Fruit fly (Drosophila melanogaster) whole organism, prepupa: ENCODE measurements around the gene CG32647.

Source experiments
- Blimp-1 ChIP-seq: fragments of 200-800 bp; sonication (Bioruptor generic); optimal IDR thresholded peaks from 3 replicates; lab custom pipeline; 2017; ENCODE audit warnings: missing biosample characterization, missing genetic modification characterization, mild to moderate bottlenecking, moderate library complexity, missing genetic modification reagents
- CG10631 ChIP-seq: fragments of 200-800 bp; sonication (Bioruptor generic); optimal IDR thresholded peaks from 2 replicates; lab custom pipeline; 2016; ENCODE audit warnings: missing biosample characterization, missing genetic modification characterization
- CG10669 ChIP-seq: fragments of 200-800 bp; sonication (Bioruptor generic); optimal IDR thresholded peaks from 3 replicates; lab custom pipeline; 2018; ENCODE audit warnings: missing biosample characterization, mild to moderate bottlenecking, missing genetic modification characterization, moderate library complexity
- CG11294 ChIP-seq: fragments of 200-800 bp; sonication (Bioruptor generic); IDR thresholded peaks from 2 replicates; pipeline ENCODE4 v1.3.6; 2022; ENCODE audit warnings: missing biosample characterization, missing genetic modification characterization
- CG11902 ChIP-seq: fragments of 200-800 bp; sonication (Bioruptor generic); optimal IDR thresholded peaks from 3 replicates; lab custom pipeline; 2016; ENCODE audit warnings: missing biosample characterization, missing genetic modification characterization
- CG15336 ChIP-seq: fragments of 200-800 bp; sonication (Bioruptor generic); IDR thresholded peaks from 2 replicates; pipeline ENCODE4 v1.3.6; 2022; ENCODE audit warnings: missing biosample characterization, missing genetic modification characterization
- CG16779 ChIP-seq: fragments of 200-800 bp; sonication (Bioruptor generic); optimal IDR thresholded peaks from 3 replicates; lab custom pipeline; 2017; ENCODE audit warnings: missing biosample characterization, mild to moderate bottlenecking, missing genetic modification characterization
- CG3032 ChIP-seq: fragments of 200-800 bp; optimal IDR thresholded peaks from 2 replicates; lab custom pipeline; 2019; ENCODE audit warnings: missing biosample characterization, mild to moderate bottlenecking, missing genetic modification characterization, moderate library complexity
- CG31627 ChIP-seq: fragments of 200-800 bp; sonication (Bioruptor generic); optimal IDR thresholded peaks from 3 replicates; lab custom pipeline; 2016; ENCODE audit warnings: missing biosample characterization, missing genetic modification characterization
- CG32006 ChIP-seq: fragments of 200-800 bp; sonication (Bioruptor generic); optimal IDR thresholded peaks from 3 replicates; lab custom pipeline; 2017; ENCODE audit warnings: missing biosample characterization, mild to moderate bottlenecking, missing genetic modification characterization
- CG34406 ChIP-seq: fragments of 200-800 bp; sonication (Bioruptor generic); optimal IDR thresholded peaks from 3 replicates; lab custom pipeline; 2016; ENCODE audit warnings: missing biosample characterization, missing genetic modification characterization
- CG6276 ChIP-seq: fragments of 200-800 bp; sonication (Bioruptor generic); optimal IDR thresholded peaks from 2 replicates; lab custom pipeline; 2017; ENCODE audit warnings: missing biosample characterization, mild to moderate bottlenecking, missing genetic modification characterization
- CG6792 ChIP-seq: fragments of 200-800 bp; sonication (Bioruptor generic); optimal IDR thresholded peaks from 3 replicates; lab custom pipeline; 2016; ENCODE audit warnings: missing biosample characterization, missing genetic modification characterization
- CG6808 ChIP-seq: fragments of 200-800 bp; sonication (Bioruptor generic); optimal IDR thresholded peaks from 3 replicates; lab custom pipeline; 2017; ENCODE audit warnings: missing biosample characterization, missing genetic modification characterization, mild to moderate bottlenecking, moderate library complexity, missing genetic modification reagents
- CG6854 ChIP-seq: fragments of 200-800 bp; sonication (Bioruptor generic); optimal IDR thresholded peaks from 2 replicates; lab custom pipeline; 2017; ENCODE audit warnings: missing biosample characterization, mild to moderate bottlenecking, missing genetic modification characterization
- CG8119 ChIP-seq: fragments of 200-800 bp; sonication (Bioruptor generic); IDR thresholded peaks from 3 replicates; pipeline ENCODE4 v1.3.6; 2022; ENCODE audit warnings: missing biosample characterization, missing genetic modification characterization
- CG8319 ChIP-seq: fragments of 200-800 bp; sonication (Bioruptor generic); optimal IDR thresholded peaks from 3 replicates; lab custom pipeline; 2016; ENCODE audit warnings: missing biosample characterization, missing genetic modification characterization
- CG8632 ChIP-seq: fragments of 200-800 bp; sonication (Bioruptor generic); optimal IDR thresholded peaks from 3 replicates; lab custom pipeline; 2016; ENCODE audit warnings: missing biosample characterization, missing genetic modification characterization
- Eip75B ChIP-seq: fragments of 200-800 bp; sonication (Bioruptor generic); optimal IDR thresholded peaks from 3 replicates; lab custom pipeline; 2016; ENCODE audit warnings: missing biosample characterization, missing genetic modification characterization
- Eip78C ChIP-seq: fragments of 200-800 bp; sonication (Bioruptor generic); peaks from one replicate; lab custom pipeline; 2016; ENCODE audit warnings: missing biosample characterization, missing genetic modification characterization
- Eip93F ChIP-seq: fragments of 200-800 bp; sonication (Bioruptor generic); optimal IDR thresholded peaks from 2 replicates; lab custom pipeline; 2016; ENCODE audit warnings: missing biosample characterization, mild to moderate bottlenecking, missing genetic modification characterization
- Ets96B ChIP-seq: fragments of 200-800 bp; optimal IDR thresholded peaks from 2 replicates; lab custom pipeline; 2019; ENCODE audit warnings: missing biosample characterization, mild to moderate bottlenecking, missing genetic modification characterization, moderate library complexity
- Gug ChIP-seq: fragments of 200-800 bp; sonication (Bioruptor generic); IDR thresholded peaks from 2 replicates; pipeline ENCODE4 v1.3.6; 2022; ENCODE audit warnings: missing biosample characterization, missing genetic modification characterization
- Hr38 ChIP-seq: sonication (Bioruptor generic); optimal IDR thresholded peaks from 2 replicates; lab custom pipeline; 2016; ENCODE audit warnings: missing biosample characterization, missing genetic modification characterization
- Lpt ChIP-seq: fragments of 200-800 bp; sonication (Bioruptor generic); optimal IDR thresholded peaks from 3 replicates; lab custom pipeline; 2016; ENCODE audit warnings: missing biosample characterization, missing genetic modification characterization
- Met ChIP-seq: fragments of 200-800 bp; sonication (Bioruptor generic); optimal IDR thresholded peaks from 3 replicates; lab custom pipeline; 2016; ENCODE audit warnings: missing biosample characterization, missing genetic modification characterization
- OdsH ChIP-seq: fragments of 200-800 bp; sonication (Bioruptor generic); optimal IDR thresholded peaks from 3 replicates; lab custom pipeline; 2016; ENCODE audit warnings: missing biosample characterization, missing genetic modification characterization
- Smox ChIP-seq: fragments of 200-800 bp; sonication (Bioruptor generic); optimal IDR thresholded peaks from 3 replicates; lab custom pipeline; 2016; ENCODE audit warnings: missing biosample characterization, missing genetic modification characterization
- Sox102F ChIP-seq: fragments of 200-800 bp; sonication (Bioruptor generic); optimal IDR thresholded peaks from 2 replicates; lab custom pipeline; 2016; ENCODE audit warnings: missing biosample characterization, mild to moderate bottlenecking, missing genetic modification characterization
- Sox14 ChIP-seq: fragments of 200-800 bp; sonication (Bioruptor generic); optimal IDR thresholded peaks from 3 replicates; lab custom pipeline; 2016; ENCODE audit warnings: missing biosample characterization, missing genetic modification characterization
- Sox15 ChIP-seq: fragments of 200-800 bp; sonication (Bioruptor generic); optimal IDR thresholded peaks from 3 replicates; lab custom pipeline; 2016; ENCODE audit warnings: missing biosample characterization, missing genetic modification characterization
- achi ChIP-seq: fragments of 200-800 bp; sonication (Bioruptor generic); optimal IDR thresholded peaks from 3 replicates; lab custom pipeline; 2016; ENCODE audit warnings: missing biosample characterization, missing genetic modification characterization
- acj6 ChIP-seq: fragments of 200-800 bp; sonication (Bioruptor generic); optimal IDR thresholded peaks from 3 replicates; lab custom pipeline; 2016; ENCODE audit warnings: missing biosample characterization, missing genetic modification characterization
- cyc ChIP-seq: fragments of 200-800 bp; sonication (Bioruptor generic); optimal IDR thresholded peaks from 3 replicates; lab custom pipeline; 2016; ENCODE audit warnings: missing biosample characterization, missing genetic modification characterization
- dac ChIP-seq: fragments of 200-800 bp; sonication (Bioruptor generic); optimal IDR thresholded peaks from 2 replicates; lab custom pipeline; 2017; ENCODE audit warnings: missing biosample characterization, mild to moderate bottlenecking, missing genetic modification characterization
- eg ChIP-seq: fragments of 200-800 bp; sonication (Bioruptor generic); IDR thresholded peaks from 3 replicates; pipeline ENCODE4 v1.3.6; 2022; ENCODE audit warnings: missing biosample characterization, missing genetic modification characterization
- esn ChIP-seq: fragments of 200-800 bp; sonication (Bioruptor generic); optimal IDR thresholded peaks from 2 replicates; lab custom pipeline; 2016; ENCODE audit warnings: missing biosample characterization, mild to moderate bottlenecking, missing genetic modification characterization, moderate library complexity
- fd85E ChIP-seq: fragments of 200-800 bp; sonication (Bioruptor generic); optimal IDR thresholded peaks from 3 replicates; lab custom pipeline; 2016; ENCODE audit warnings: missing biosample characterization, missing genetic modification characterization
- fkh ChIP-seq: fragments of 200-800 bp; sonication (Bioruptor generic); optimal IDR thresholded peaks from 3 replicates; lab custom pipeline; 2017; ENCODE audit warnings: missing biosample characterization, mild to moderate bottlenecking, missing genetic modification characterization, moderate library complexity
- lz ChIP-seq: fragments of 200-800 bp; sonication (Bioruptor generic); optimal IDR thresholded peaks from 3 replicates; lab custom pipeline; 2016; ENCODE audit warnings: missing biosample characterization, missing genetic modification characterization
- pdm3 ChIP-seq: fragments of 200-800 bp; sonication (Bioruptor generic); optimal IDR thresholded peaks from 3 replicates; lab custom pipeline; 2016; ENCODE audit warnings: missing biosample characterization, missing genetic modification characterization
- spab ChIP-seq: fragments of 200-800 bp; sonication (Bioruptor generic); optimal IDR thresholded peaks from 2 replicates; lab custom pipeline; 2017; ENCODE audit warnings: missing biosample characterization, mild to moderate bottlenecking, missing genetic modification characterization, missing genetic modification reagents
- ss ChIP-seq, 2 experiments: fragments of 200-800 bp; sonication (Bioruptor generic); optimal IDR thresholded peaks; 2 replicates in 1 of 2; 3 replicates in 1 of 2; lab custom pipeline; 2017 to 2018; ENCODE audit warnings: mild to moderate bottlenecking in 2 of 2, missing biosample characterization in 2 of 2, missing genetic modification characterization in 2 of 2, moderate library complexity in 1 of 2
- svp ChIP-seq: fragments of 200-800 bp; sonication (Bioruptor generic); peaks from one replicate; lab custom pipeline; 2016; ENCODE audit warnings: missing biosample characterization, missing genetic modification characterization
- vri ChIP-seq: fragments of 200-800 bp; sonication (Bioruptor generic); optimal IDR thresholded peaks from 3 replicates; lab custom pipeline; 2016; ENCODE audit warnings: missing biosample characterization, mild to moderate bottlenecking, missing genetic modification characterization

CG32647 gene

dm6 chrX:12755600-12756373 lies 29.0 kb downstream of the CG32647 start (continued):
- TF ChIP-seq CG3032 (tag; lab: Kevin White, UChicago) (peak; percentile 86), Lpt (peak; percentile 72), cyc (GFP tag; lab: Kevin White, UChicago) (peak; percentile 79), dac (GFP tag; lab: Kevin White, UChicago) (peak; percentile 77), Gug (GFP tag; lab: Robert Waterston, UW) (peak; percentile 51), Blimp-1 (GFP tag; lab: Kevin White, UChicago) (peak; percentile 56), pdm3 (GFP tag; lab: Kevin White, UChicago) (peak; percentile 86), CG6792 (GFP tag; lab: Kevin White, UChicago) (peak; percentile 87), Eip75B (GFP tag; lab: Kevin White, UChicago) (peak; percentile 25), fkh (GFP tag; lab: Kevin White, UChicago) (peak; percentile 17), CG31627 (peak; percentile 88), CG8319 (peak; percentile 72), CG16779 (tag; lab: Kevin White, UChicago) (peak; percentile 68), Met (GFP tag; lab: Kevin White, UChicago) (peak; percentile 74), eg (GFP tag; lab: Robert Waterston, UW) (peak; percentile 79), fd85E (GFP tag; lab: Kevin White, UChicago) (no peak), CG6276 (GFP tag; lab: Kevin White, UChicago) (peak; percentile 77), OdsH (peak; percentile 92)

- TF ChIP-seq Blimp-1 (GFP tag; lab: Kevin White, UChicago) (peak; percentile 82), eg (GFP tag; lab: Robert Waterston, UW) (peak; percentile 91), CG8119 (GFP tag; lab: Robert Waterston, UW) (peak; percentile 94), spab (peak; percentile 80), CG6854 (GFP tag; lab: Kevin White, UChicago) (peak; percentile 61), CG11902 (GFP tag; lab: Kevin White, UChicago) (peak; percentile 76), CG6792 (GFP tag; lab: Kevin White, UChicago) (peak; percentile 90), fkh (GFP tag; lab: Kevin White, UChicago) (peak; percentile 48), Eip78C (GFP tag; lab: Kevin White, UChicago) (peak; percentile 95), CG16779 (tag; lab: Kevin White, UChicago) (peak; percentile 75), Hr38 (GFP tag; lab: Kevin White, UChicago) (no peak), fd85E (GFP tag; lab: Kevin White, UChicago) (peak; percentile 34), dac (GFP tag; lab: Kevin White, UChicago) (peak; percentile 71), Smox (GFP tag; lab: Kevin White, UChicago) (peak; percentile 90), Eip93F (GFP tag; lab: Kevin White, UChicago) (peak; percentile 88), CG10631 (GFP tag; lab: Kevin White, UChicago) (peak; percentile 90), Ets96B (peak; percentile 91), Met (GFP tag; lab: Kevin White, UChicago) (peak; percentile 96), CG6808 (peak; percentile 87), Sox15 (peak; percentile 85), Sox102F (GFP tag; lab: Kevin White, UChicago) (peak; percentile 90), CG3032 (tag; lab: Kevin White, UChicago) (peak; percentile 87), CG31627 (peak; percentile 92), cyc (GFP tag; lab: Kevin White, UChicago) (peak; percentile 91), svp (GFP tag; lab: Kevin White, UChicago) (peak; percentile 98), CG34406 (peak; percentile 89), acj6 (GFP tag; lab: Kevin White, UChicago) (peak; percentile 86), CG11294 (peak; percentile 85), CG32006 (GFP tag; lab: Kevin White, UChicago) (peak; percentile 87), lz (GFP tag; lab: Kevin White, UChicago) (peak; percentile 94), CG8632 (GFP tag; lab: Kevin White, UChicago) (peak; percentile 90), CG15336 (peak; percentile 91), Sox14 (GFP tag; lab: Kevin White, UChicago) (peak; percentile 80), achi (peak; percentile 84), OdsH (peak; percentile 88), ss (GFP tag; optimal IDR thresholded peaks at IDR 0.05; lab: Kevin White, UChicago) (peak; percentile 84 to 89), vri (peak; percentile 83), CG8319 (peak; percentile 85), CG10669 (peak; percentile 94), esn (GFP tag; lab: Kevin White, UChicago) (peak; percentile 94), Eip75B (GFP tag; lab: Kevin White, UChicago) (peak; percentile 93)
Observed at dm6 chrX:12755017-12755563, 29.7 kb downstream of the CG32647 start.
